Fruit fly (Drosophila melanogaster): Measurements from ENCODE around the gene CG5399.

The CG5399 gene

DNA sequence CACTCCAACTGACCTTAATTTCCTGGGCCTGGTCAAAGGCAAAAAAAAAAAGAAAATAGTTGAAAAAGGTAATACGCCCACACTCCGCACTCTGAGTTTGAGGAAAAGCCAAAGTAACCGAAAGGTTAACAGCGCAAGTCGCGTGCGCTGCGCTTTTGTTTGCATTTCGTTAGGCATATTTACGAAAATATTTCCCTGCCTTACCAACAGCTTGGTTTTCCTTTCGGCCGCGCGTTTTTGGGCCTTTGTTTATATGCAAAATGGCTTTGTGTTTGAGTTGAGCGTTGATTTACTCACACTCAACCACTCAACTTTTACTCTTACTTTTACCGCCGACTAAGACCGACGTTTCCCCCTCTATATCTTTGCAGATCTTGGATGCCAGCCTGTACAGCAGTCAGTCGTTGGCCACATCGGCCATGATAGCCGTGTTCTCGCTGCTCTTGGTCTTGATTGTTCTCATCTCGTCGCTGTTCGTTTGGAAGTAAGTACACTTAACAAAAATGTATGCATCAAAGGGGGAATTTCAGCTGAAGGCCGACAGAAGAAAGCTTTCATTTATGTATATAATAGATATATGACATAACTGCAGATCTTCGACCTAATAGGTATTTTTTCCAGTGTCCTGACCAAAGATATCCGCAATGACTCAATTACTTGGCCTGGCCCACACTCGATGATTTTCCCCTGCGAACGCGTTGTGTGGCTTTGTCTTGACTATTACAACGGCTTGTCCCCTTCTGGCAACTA, 16.1 kb upstream of the CG5399 start (continued):
- TF ChIP-seq Sox15 (GFP tag; optimal IDR thresholded peaks at IDR 0.05) (no peak), net (GFP tag; optimal IDR thresholded peaks at IDR 0.05) (no peak), CG10631 (GFP tag; optimal IDR thresholded peaks at IDR 0.05) (no peak), esn (GFP tag; optimal IDR thresholded peaks at IDR 0.05) (no peak), CG6792 (GFP tag; optimal IDR thresholded peaks at IDR 0.05) (no peak), Blimp-1 (GFP tag; optimal IDR thresholded peaks at IDR 0.05) (no peak), CG8319 (GFP tag; optimal IDR thresholded peaks at IDR 0.05) (no peak), CG31627 (GFP tag; optimal IDR thresholded peaks at IDR 0.05) (no peak), Hr4 (GFP tag; optimal IDR thresholded peaks at IDR 0.05) (no peak), Ets21C (GFP tag; optimal IDR thresholded peaks at IDR 0.05) (no peak), Smox (GFP tag; optimal IDR thresholded peaks at IDR 0.05) (no peak)

DNA sequence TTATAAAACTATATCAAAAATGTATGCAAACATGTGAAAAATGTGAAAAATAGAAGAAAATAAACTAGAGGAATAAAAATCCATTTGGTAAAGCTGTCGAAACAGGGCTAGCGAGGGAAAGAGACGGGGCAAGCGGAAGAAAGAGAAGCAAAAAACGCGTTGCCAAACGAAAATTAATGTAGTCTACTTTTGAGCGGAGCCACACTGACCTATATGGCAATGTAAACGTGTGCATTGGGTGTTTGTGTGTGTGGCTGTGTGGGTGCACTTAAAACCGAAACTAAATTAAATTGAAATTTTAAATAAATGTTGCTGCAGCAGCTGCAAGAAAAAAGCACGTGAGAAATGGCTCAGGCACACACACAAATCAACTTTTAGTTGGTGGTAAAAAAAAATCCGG, 15.1 kb upstream of the CG5399 start:
- TF ChIP-seq svp (GFP tag): peak; percentile 75
- no peak for TF ChIP-seq Blimp-1 (GFP tag; optimal IDR thresholded peaks at IDR 0.05)
- TF ChIP-seq dac (GFP tag; optimal IDR thresholded peaks at IDR 0.05): no peak

DNA sequence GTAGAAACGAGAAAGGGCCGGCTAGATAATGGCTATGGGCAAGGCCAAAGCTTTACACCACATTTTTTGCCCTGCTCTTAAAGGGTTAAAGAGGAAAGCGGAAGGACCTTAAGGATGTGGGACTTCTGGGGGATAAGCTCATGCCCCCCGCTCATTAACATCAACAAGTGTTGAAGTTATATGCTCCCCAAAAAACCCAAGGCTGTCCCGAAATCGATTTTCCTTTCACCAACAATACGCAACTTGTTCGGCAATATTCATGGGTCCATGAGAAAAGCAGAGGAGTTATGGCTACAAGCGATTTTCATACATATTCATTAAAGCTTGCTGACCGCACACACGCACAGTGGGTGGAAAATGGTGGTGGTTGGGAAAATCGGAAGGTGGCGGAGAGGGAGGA, 14.4 kb upstream of the CG5399 start:
- no peak for TF ChIP-seq pdm3 (GFP tag; optimal IDR thresholded peaks at IDR 0.05)

DNA sequence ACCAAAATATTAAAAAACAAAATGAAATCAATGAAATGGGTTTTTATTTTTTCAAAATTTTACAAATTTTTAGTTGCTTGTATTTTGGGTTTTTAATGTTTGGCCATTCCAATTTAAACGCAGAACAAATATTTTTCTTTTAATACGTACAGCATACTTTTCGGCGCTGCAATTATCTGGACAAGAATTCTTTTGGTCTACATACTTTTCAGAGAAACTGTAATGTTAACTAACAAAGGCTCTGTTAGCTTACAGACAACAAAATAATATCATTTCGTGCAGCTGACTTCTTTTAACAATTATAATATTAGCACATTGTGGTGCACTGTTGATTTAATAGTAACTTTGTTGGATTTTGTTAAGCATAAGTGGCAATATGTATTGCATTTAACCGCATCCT, 6.6 kb upstream of the CG5399 start:
- TF ChIP-seq achi (GFP tag; optimal IDR thresholded peaks at IDR 0.05): no peak
- peak; percentile 37 for TF ChIP-seq Sox14 (GFP tag; optimal IDR thresholded peaks at IDR 0.05)
- TF ChIP-seq fd59A (GFP tag; optimal IDR thresholded peaks at IDR 0.05): no peak
- TF ChIP-seq CG8632 (GFP tag; optimal IDR thresholded peaks at IDR 0.05): no peak

DNA sequence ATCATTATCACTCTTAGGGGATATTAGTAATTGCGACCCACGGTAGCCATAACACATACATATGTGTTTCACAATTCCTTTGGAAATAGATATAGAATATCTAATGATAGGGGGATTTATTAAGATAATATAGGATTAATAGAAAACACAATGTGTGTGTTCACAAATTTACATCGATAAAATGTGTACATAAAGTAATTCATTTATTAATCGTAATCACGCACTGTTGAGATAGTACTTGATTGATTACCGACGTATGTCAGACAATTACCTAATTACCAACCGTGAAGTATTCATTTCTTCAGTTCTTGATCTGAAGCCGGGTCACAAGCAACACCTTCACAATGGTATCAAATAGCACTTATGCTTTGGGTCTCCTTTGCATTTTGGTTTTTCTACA, 2.3 kb upstream of the CG5399 start, which contains the start of gene CG31446:
TSS of gene CG31446 (plus strand) at position 301 of the 400 bp plus-strand sequence.
- TF ChIP-seq achi (GFP tag; optimal IDR thresholded peaks at IDR 0.05) (no peak), CG8632 (GFP tag; optimal IDR thresholded peaks at IDR 0.05) (no peak), spab (GFP tag; optimal IDR thresholded peaks at IDR 0.05) (no peak), Eip75B (GFP tag; optimal IDR thresholded peaks at IDR 0.05) (no peak), Sox15 (GFP tag; optimal IDR thresholded peaks at IDR 0.05) (no peak), CG10631 (GFP tag; optimal IDR thresholded peaks at IDR 0.05) (no peak), Eip93F (GFP tag; optimal IDR thresholded peaks at IDR 0.05) (no peak), cyc (GFP tag; optimal IDR thresholded peaks at IDR 0.05) (no peak), CG8119 (GFP tag; IDR thresholded peaks at IDR 0.05) (no peak), CG6854 (GFP tag; optimal IDR thresholded peaks at IDR 0.05) (no peak), dac (GFP tag; optimal IDR thresholded peaks at IDR 0.05) (no peak), svp (GFP tag) (no peak), dsx (GFP tag; optimal IDR thresholded peaks at IDR 0.05; ENCODE audit: poor library complexity, severe bottlenecking) (no peak), Hr39 (GFP tag; optimal IDR thresholded peaks at IDR 0.05) (no peak), pdm3 (GFP tag; optimal IDR thresholded peaks at IDR 0.05) (no peak), fd85E (GFP tag; optimal IDR thresholded peaks at IDR 0.05) (no peak)

DNA sequence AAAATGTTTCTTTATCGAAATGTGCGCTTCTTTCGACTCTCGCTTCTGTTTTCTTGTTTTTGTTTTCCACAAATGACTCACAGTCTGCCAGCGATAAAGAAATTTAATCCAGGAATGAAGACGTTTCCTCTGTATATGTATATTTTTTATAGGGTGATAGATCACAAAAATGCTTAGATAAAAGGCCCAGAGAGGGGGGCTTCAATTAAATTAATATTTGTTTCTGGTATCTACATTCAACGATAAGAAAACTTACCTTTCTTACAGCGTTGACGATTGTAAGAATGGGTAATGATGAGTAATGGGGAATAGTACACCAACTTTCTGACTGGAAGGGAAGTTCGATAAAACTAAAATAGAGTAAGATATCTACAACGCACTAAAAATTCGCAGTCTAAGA, 709 bp upstream of the CG5399 start:
- TF ChIP-seq CG3032 (tag; optimal IDR thresholded peaks at IDR 0.05): no peak
- peak; percentile 25 for TF ChIP-seq fkh (GFP tag; optimal IDR thresholded peaks at IDR 0.05)
